Worm (Caenorhabditis elegans): ENCODE results near the gene srx-80.
A peak's percentile ranks its signal among the peaks of the same experiment; 100 is the strongest.

DNA sequence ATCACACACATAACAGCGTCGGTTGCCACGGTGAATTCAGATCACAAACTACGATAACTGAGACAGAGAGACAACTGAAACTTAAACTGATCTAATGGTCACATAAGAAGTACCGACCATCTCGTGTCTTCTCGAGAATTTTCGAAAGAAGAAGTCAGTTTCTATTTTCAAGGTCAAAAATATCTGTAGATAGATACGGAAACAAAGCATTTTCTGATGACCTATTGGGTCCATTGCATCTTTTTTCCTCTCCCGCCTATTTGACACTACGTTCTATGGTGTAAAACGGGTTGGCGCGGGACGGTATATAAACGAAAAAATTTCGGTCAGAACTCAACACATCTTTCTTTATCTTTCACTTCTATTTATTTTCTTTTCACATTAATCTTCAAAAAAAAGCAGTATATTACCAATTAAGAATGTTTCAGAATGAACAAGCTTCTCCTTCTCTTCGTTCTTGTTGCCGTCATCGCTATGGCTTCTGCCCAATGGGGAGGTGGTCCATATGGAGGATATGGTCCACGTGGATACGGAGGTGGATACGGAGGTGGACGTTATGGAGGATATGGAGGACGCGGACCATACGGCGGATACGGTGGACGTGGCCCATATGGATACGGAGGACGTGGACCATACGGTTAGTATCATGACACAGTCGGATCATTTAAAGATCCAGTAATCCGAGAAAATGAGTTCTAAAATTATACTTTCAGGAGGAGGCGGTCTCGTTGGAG is 22.6 kb downstream of the srx-80 start, which contains the start of gene nlp-24:
- TF ChIP-seq ama-1 (optimal IDR thresholded peaks at IDR 0.05) = no peak
- TF ChIP-seq fos-1 (tag; optimal IDR thresholded peaks at IDR 0.05) = no peak
- TF ChIP-seq pqm-1 (tag; optimal IDR thresholded peaks at IDR 0.05) = no peak
- no peak for TF ChIP-seq ztf-11 (tag; optimal IDR thresholded peaks at IDR 0.05)
- no peak for TF ChIP-seq unc-62 (GFP tag; optimal IDR thresholded peaks at IDR 0.05 in 1 of 2)
- TF ChIP-seq unc-62 (tag; optimal IDR thresholded peaks at IDR 0.05) = peak; percentile 7
- no peak for TF ChIP-seq nhr-11 (tag; optimal IDR thresholded peaks at IDR 0.05)
- no peak for TF ChIP-seq unc-130 (GFP tag; optimal IDR thresholded peaks at IDR 0.05)
- no peak for TF ChIP-seq hif-1 (tag; optimal IDR thresholded peaks at IDR 0.05)
